Worm (Caenorhabditis elegans): ENCODE measurements around the gene T13A10.2.

The T13A10.2 gene

ce11 chrIV:6210574-6210973, 42.5 kb upstream of the T13A10.2 start, which contains the start of the genes ugt-24 and C49A9.6:
Gene ugt-24, minus strand, starts transcription at chrIV:6210720.
Gene C49A9.6, plus strand, starts transcription at chrIV:6210936.
- peak; percentile 17 for TF ChIP-seq elt-2 (tag; optimal IDR thresholded peaks at IDR 0.05)
- no peak for TF ChIP-seq F16B12.6 (tag; optimal IDR thresholded peaks at IDR 0.05)
- TF ChIP-seq lin-35 (GFP tag; optimal IDR thresholded peaks at IDR 0.05): peak in 1 of 2 experiments; percentile 21
- no peak for TF ChIP-seq aly-2 (tag; optimal IDR thresholded peaks at IDR 0.05)
- no peak for TF ChIP-seq alr-1 (tag; optimal IDR thresholded peaks at IDR 0.05; ENCODE audit: borderline replicate concordance)

ce11 chrIV:6213403-6213802, 39.7 kb upstream of the T13A10.2 start, which contains the start of gene C49A9.5:
Gene C49A9.5, plus strand, starts transcription at chrIV:6213673.
- no peak for TF ChIP-seq irx-1 (tag; optimal IDR thresholded peaks at IDR 0.05)
- TF ChIP-seq tlp-1 (tag; optimal IDR thresholded peaks at IDR 0.05): no peak
- no peak for TF ChIP-seq dpl-1 (GFP tag; optimal IDR thresholded peaks at IDR 0.05)
- no peak for TF ChIP-seq lsy-2 (tag; optimal IDR thresholded peaks at IDR 0.05)
- TF ChIP-seq nhr-28 (tag; optimal IDR thresholded peaks at IDR 0.05): no peak
- TF ChIP-seq snu-23 (GFP tag; optimal IDR thresholded peaks at IDR 0.05): no peak
- TF ChIP-seq C34B4.2 (tag; optimal IDR thresholded peaks at IDR 0.05): no peak
- TF ChIP-seq fkh-10 (GFP tag; optimal IDR thresholded peaks at IDR 0.05): no peak
- TF ChIP-seq Y116A8C.19 (tag; optimal IDR thresholded peaks at IDR 0.05; ENCODE audit: borderline replicate concordance): no peak

DNA sequence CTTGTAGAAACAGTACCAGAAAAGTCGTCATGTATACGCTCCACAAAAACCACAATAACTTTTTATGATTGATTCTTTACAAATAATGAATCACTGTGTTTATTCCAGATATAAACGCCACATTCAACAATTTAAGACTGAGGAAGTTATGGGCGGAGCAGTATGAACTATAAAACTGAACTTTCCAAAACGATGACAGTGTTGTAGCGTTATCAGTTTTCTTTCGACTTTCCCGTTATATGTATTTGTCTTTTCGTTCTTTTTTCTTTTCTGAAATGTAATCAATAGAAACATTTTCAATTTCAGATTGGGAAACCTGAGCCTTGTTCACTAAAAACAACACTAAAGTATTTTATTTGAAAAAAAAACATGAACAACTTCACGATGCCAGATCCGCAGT, 36.0 kb upstream of the T13A10.2 start, which contains the start of gene C49A9.9:
C49A9.9 (plus strand) TSS at position 307 of the 400 bp plus-strand sequence.
- no peak for TF ChIP-seq ceh-82 (tag; optimal IDR thresholded peaks at IDR 0.05)
- TF ChIP-seq ztf-4 (tag; optimal IDR thresholded peaks at IDR 0.05): no peak

- no peak for TF ChIP-seq efl-1 (optimal IDR thresholded peaks at IDR 0.05)
- no peak for TF ChIP-seq efl-1 (GFP tag; optimal IDR thresholded peaks at IDR 0.05 in 1 of 2)
- no peak for TF ChIP-seq C34B4.2 (tag; optimal IDR thresholded peaks at IDR 0.05)
- no peak for TF ChIP-seq irx-1 (tag; optimal IDR thresholded peaks at IDR 0.05)
- no peak for TF ChIP-seq nhr-47 (tag; optimal IDR thresholded peaks at IDR 0.05)
- TF ChIP-seq ces-1 (GFP tag; optimal IDR thresholded peaks at IDR 0.05): no peak
- no peak for TF ChIP-seq ceh-8 (GFP tag; optimal IDR thresholded peaks at IDR 0.05)
- no peak for TF ChIP-seq nhr-71 (tag; optimal IDR thresholded peaks at IDR 0.05)
- no peak for TF ChIP-seq nhr-12 (tag; optimal IDR thresholded peaks at IDR 0.05)
- no peak for TF ChIP-seq egl-27 (tag; optimal IDR thresholded peaks at IDR 0.05)
- no peak for TF ChIP-seq unc-62 (GFP tag; optimal IDR thresholded peaks at IDR 0.05)
- TF ChIP-seq sup-37 (GFP tag; optimal IDR thresholded peaks at IDR 0.05): no peak
- no peak for TF ChIP-seq dpl-1 (GFP tag; optimal IDR thresholded peaks at IDR 0.05)
- TF ChIP-seq ets-5 (GFP tag; IDR thresholded peaks at IDR 0.05): no peak
- TF ChIP-seq tlp-1 (tag; optimal IDR thresholded peaks at IDR 0.05): no peak
- TF ChIP-seq sox-4 (tag; optimal IDR thresholded peaks at IDR 0.05): no peak
- TF ChIP-seq lsy-2 (tag; optimal IDR thresholded peaks at IDR 0.05): no peak
- no peak for TF ChIP-seq unc-98 (GFP tag; IDR thresholded peaks at IDR 0.05)
- no peak for TF ChIP-seq zip-4 (GFP tag; optimal IDR thresholded peaks at IDR 0.05)
- TF ChIP-seq grh-1 (GFP tag; IDR thresholded peaks at IDR 0.05): no peak
Measured at ce11 chrIV:6217503-6217902, 35.6 kb upstream of the T13A10.2 start.

ce11 chrIV:6219429-6219828, 33.7 kb upstream of the T13A10.2 start, which contains the start of gene C49A9.4:
Gene C49A9.4, plus strand, starts transcription at chrIV:6219693.
- TF ChIP-seq elt-2 (tag; optimal IDR thresholded peaks at IDR 0.05) (peak; percentile 27), zag-1 (tag; optimal IDR thresholded peaks at IDR 0.05) (no peak), hpl-2 (GFP tag; optimal IDR thresholded peaks at IDR 0.05) (peak; percentile 35), efl-1 (optimal IDR thresholded peaks at IDR 0.05) (no peak), efl-1 (GFP tag; optimal IDR thresholded peaks at IDR 0.05 in 1 of 2) (peak in 1 of 2 experiments; percentile 42)
